Worm (Caenorhabditis elegans): ENCODE measurements around the gene Y37D8A.4.

DNA sequence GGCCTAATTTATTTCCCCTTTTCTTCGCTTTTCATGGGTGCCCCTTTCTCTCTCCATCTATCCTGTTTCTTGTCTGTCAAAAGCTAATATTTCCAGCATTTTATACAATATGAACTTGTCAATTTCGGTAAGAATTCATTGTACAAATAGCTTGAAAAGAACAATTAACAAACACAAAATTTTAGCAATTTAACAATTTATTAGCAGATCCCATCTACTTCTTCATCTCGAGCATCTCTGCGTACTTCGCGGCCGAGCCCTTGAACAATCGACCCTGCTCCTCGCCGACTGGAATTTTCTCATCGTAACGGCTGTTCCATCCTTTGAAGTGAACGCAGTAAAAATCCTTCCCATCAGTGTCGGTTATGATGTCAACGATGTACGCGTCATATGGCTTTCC, 36.9 kb upstream of the Y37D8A.4 start:
- no peak for TF ChIP-seq sea-2 (GFP tag; optimal IDR thresholded peaks at IDR 0.05)
- TF ChIP-seq mdl-1 (tag; optimal IDR thresholded peaks at IDR 0.05): no peak
- no peak for TF ChIP-seq lin-39 (tag; optimal IDR thresholded peaks at IDR 0.05)
- no peak for TF ChIP-seq ceh-28 (tag; optimal IDR thresholded peaks at IDR 0.05)
- no peak for TF ChIP-seq ZK546.5 (tag; optimal IDR thresholded peaks at IDR 0.05)
- TF ChIP-seq fos-1 (tag; optimal IDR thresholded peaks at IDR 0.05): no peak
- no peak for TF ChIP-seq tbx-2 (tag; optimal IDR thresholded peaks at IDR 0.05)
- no peak for TF ChIP-seq ceh-9 (tag; optimal IDR thresholded peaks at IDR 0.05)
- TF ChIP-seq nhr-11 (tag; optimal IDR thresholded peaks at IDR 0.05): no peak
- no peak for TF ChIP-seq elt-3 (tag; optimal IDR thresholded peaks at IDR 0.05)

Measured in whole organism, L3 larva.